Worm (Caenorhabditis elegans) whole organism, young adult: ENCODE measurements around the gene arf-5.
A peak's percentile ranks its signal among the peaks of the same experiment; 100 is the strongest.

Source experiments
- B0035.1 ChIP-seq: sonication (generic microtip); optimal IDR thresholded peaks from 2 replicates; lab custom pipeline; 2016; ENCODE audit warnings: missing genetic modification characterization, mild to moderate bottlenecking, missing compliant biosample characterization, missing genotype, missing genetic modification reagents
- F22D6.2 ChIP-seq: sonication (generic microtip); optimal IDR thresholded peaks from 2 replicates; lab custom pipeline; 2016; ENCODE audit warnings: mild to moderate bottlenecking, missing genetic modification characterization, missing compliant biosample characterization
- F23B12.7 ChIP-seq: sonication (generic microtip); optimal IDR thresholded peaks from 2 replicates; lab custom pipeline; 2017; ENCODE audit warnings: missing genetic modification characterization, mild to moderate bottlenecking, missing compliant biosample characterization, antibody characterized with exemption, moderate library complexity; ENCODE audit not compliant: insufficient read depth
- F33H1.4 ChIP-seq: fragments of 200-800 bp; sonication (Bioruptor generic); IDR thresholded peaks from 2 replicates; pipeline ENCODE4 v1.3.6; 2022; ENCODE audit warnings: missing genetic modification reagents, missing genetic modification characterization, missing compliant biosample characterization
- K12H6.12 ChIP-seq: fragments of 200-800 bp; sonication (Bioruptor generic); optimal IDR thresholded peaks from 2 replicates; lab custom pipeline; 2018; ENCODE audit warnings: mild to moderate bottlenecking, missing genetic modification characterization, missing compliant biosample characterization
- ZK185.1 ChIP-seq: sonication (generic microtip); optimal IDR thresholded peaks from 2 replicates; lab custom pipeline; 2016; ENCODE audit warnings: mild to moderate bottlenecking, missing genetic modification characterization, missing compliant biosample characterization; ENCODE audit not compliant: poor library complexity, severe bottlenecking
- athp-1 ChIP-seq: sonication (generic microtip); optimal IDR thresholded peaks from 2 replicates; lab custom pipeline; 2017; ENCODE audit warnings: mild to moderate bottlenecking, missing genetic modification characterization, missing compliant biosample characterization
- attf-3 ChIP-seq: fragments of 200-800 bp; sonication (Bioruptor generic); conservative IDR thresholded peaks from 2 replicates; pipeline ENCODE4 v1.3.6; 2022; ENCODE audit warnings: missing genetic modification reagents, missing genetic modification characterization, missing compliant biosample characterization
- attf-5 ChIP-seq: fragments of 200-800 bp; sonication (Bioruptor generic); optimal IDR thresholded peaks from 2 replicates; lab custom pipeline; 2018; ENCODE audit warnings: mild to moderate bottlenecking, missing genetic modification characterization, missing compliant biosample characterization
- bed-1 ChIP-seq: fragments of 200-800 bp; sonication (Bioruptor generic); IDR thresholded peaks from 2 replicates; pipeline ENCODE4 v1.3.6; 2022; ENCODE audit warnings: missing genetic modification reagents, missing genetic modification characterization, missing compliant biosample characterization
- cebp-1 ChIP-seq, 2 experiments: fragments of 200-800 bp in 1 of 2; sonication (Bioruptor generic) in 1 of 2; sonication (generic microtip) in 1 of 2; IDR thresholded peaks in 1 of 2; optimal IDR thresholded peaks in 1 of 2; 2 replicates each; pipeline versions ENCODE4 v1.3.6 to Lab custom; 2017 to 2022; ENCODE audit warnings: missing compliant biosample characterization in 2 of 2, missing genetic modification characterization in 2 of 2, mild to moderate bottlenecking in 1 of 2, missing genetic modification reagents in 1 of 2, moderate library complexity in 1 of 2
- ceh-91 ChIP-seq: fragments of 200-800 bp; sonication (Bioruptor generic); IDR thresholded peaks from 2 replicates; pipeline ENCODE4 v1.3.6; 2022; ENCODE audit warnings: missing genetic modification reagents, missing genetic modification characterization, missing compliant biosample characterization
- dox-1 ChIP-seq: fragments of 200-800 bp; sonication (Bioruptor generic); IDR thresholded peaks from 2 replicates; pipeline ENCODE4 v1.3.6; 2022; ENCODE audit warnings: missing genetic modification reagents, missing genetic modification characterization, missing compliant biosample characterization
- egrh-3 ChIP-seq: fragments of 200-800 bp; sonication (Bioruptor generic); IDR thresholded peaks from 2 replicates; pipeline ENCODE4 v1.3.6; 2022; ENCODE audit warnings: missing genetic modification reagents, missing genetic modification characterization, missing compliant biosample characterization
- hlh-12 ChIP-seq: sonication (generic microtip); optimal IDR thresholded peaks from 2 replicates; lab custom pipeline; 2016; ENCODE audit warnings: missing genetic modification characterization, missing compliant biosample characterization
- lin-54 ChIP-seq: fragments of 200-800 bp; sonication (Bioruptor generic); optimal IDR thresholded peaks from 2 replicates; lab custom pipeline; 2018; ENCODE audit warnings: mild to moderate bottlenecking, missing genetic modification characterization, missing compliant biosample characterization
- lir-1 ChIP-seq: fragments of 200-800 bp; sonication (Bioruptor generic); conservative IDR thresholded peaks from 2 replicates; pipeline ENCODE4 v1.3.6; 2022; ENCODE audit warnings: missing genetic modification reagents, missing genetic modification characterization, missing compliant biosample characterization
- lsl-1 ChIP-seq: fragments of 200-800 bp; sonication (Bioruptor generic); optimal IDR thresholded peaks from 2 replicates; lab custom pipeline; 2018; ENCODE audit warnings: mild to moderate bottlenecking, missing genetic modification characterization, moderate library complexity, missing compliant biosample characterization
- madf-10 ChIP-seq: sonication (generic microtip); optimal IDR thresholded peaks from 2 replicates; lab custom pipeline; 2016; ENCODE audit warnings: mild to moderate bottlenecking, missing genetic modification characterization, missing compliant biosample characterization
- madf-3 ChIP-seq: fragments of 200-800 bp; sonication (Bioruptor generic); IDR thresholded peaks from 2 replicates; pipeline ENCODE4 v1.3.6; 2022; ENCODE audit warnings: missing genetic modification reagents, missing genetic modification characterization, missing compliant biosample characterization
- madf-6 ChIP-seq: fragments of 200-800 bp; sonication (Bioruptor generic); IDR thresholded peaks from 2 replicates; pipeline ENCODE4 v1.3.6; 2022; ENCODE audit warnings: missing genetic modification reagents, missing genetic modification characterization, missing compliant biosample characterization
- madf-8 ChIP-seq: fragments of 200-800 bp; sonication (Bioruptor generic); conservative IDR thresholded peaks from 2 replicates; pipeline ENCODE4 v1.3.6; 2022; ENCODE audit warnings: missing genetic modification reagents, missing genetic modification characterization, missing compliant biosample characterization
- mes-4 ChIP-seq: sonication (generic microtip); optimal IDR thresholded peaks from 2 replicates; lab custom pipeline; 2016; ENCODE audit warnings: missing genotype, missing genetic modification characterization, missing compliant biosample characterization
- mxl-1 ChIP-seq: sonication (generic microtip); optimal IDR thresholded peaks from 2 replicates; lab custom pipeline; 2016; ENCODE audit warnings: missing genetic modification characterization, missing compliant biosample characterization
- nhr-27 ChIP-seq: fragments of 200-800 bp; sonication (Bioruptor generic); optimal IDR thresholded peaks from 2 replicates; lab custom pipeline; 2018; ENCODE audit warnings: mild to moderate bottlenecking, missing genetic modification characterization, moderate library complexity, missing compliant biosample characterization
- nhr-90 ChIP-seq: sonication (generic microtip); optimal IDR thresholded peaks from 2 replicates; lab custom pipeline; 2016; ENCODE audit warnings: missing genotype, mild to moderate bottlenecking, missing genetic modification characterization, missing compliant biosample characterization
- repo-1 ChIP-seq: sonication (generic microtip); optimal IDR thresholded peaks from 2 replicates; lab custom pipeline; 2017; ENCODE audit warnings: mild to moderate bottlenecking, missing genetic modification characterization, missing compliant biosample characterization
- sea-2 ChIP-seq: fragments of 200-800 bp; sonication (Bioruptor generic); IDR thresholded peaks from 2 replicates; pipeline ENCODE4 v1.3.6; 2022; ENCODE audit warnings: missing genetic modification characterization, missing compliant biosample characterization
- snpc-1.1 ChIP-seq: sonication (generic microtip); optimal IDR thresholded peaks from 2 replicates; lab custom pipeline; 2017; ENCODE audit warnings: missing genetic modification characterization, mild to moderate bottlenecking, missing compliant biosample characterization, antibody characterized with exemption, moderate library complexity, missing genotype, missing genetic modification reagents; ENCODE audit not compliant: insufficient read depth
- tbx-9 ChIP-seq: sonication (generic microtip); optimal IDR thresholded peaks from 2 replicates; lab custom pipeline; 2016; ENCODE audit warnings: borderline replicate concordance, missing genetic modification characterization, inconsistent platforms, missing compliant biosample characterization
- tlf-1 ChIP-seq: fragments of 200-800 bp; sonication (Bioruptor generic); optimal IDR thresholded peaks from 2 replicates; lab custom pipeline; 2018; ENCODE audit warnings: mild to moderate bottlenecking, missing genetic modification characterization, missing compliant biosample characterization
- unc-130 ChIP-seq: sonication (generic microtip); optimal IDR thresholded peaks from 2 replicates; lab custom pipeline; 2016; ENCODE audit warnings: missing genetic modification reagents, missing genetic modification characterization, missing compliant biosample characterization
- unc-62 ChIP-seq: fragments of 150-350 bp; optimal IDR thresholded peaks from 2 replicates; lab custom pipeline; 2014; ENCODE audit warnings: missing biosample characterization, missing genetic modification reagents, missing genetic modification characterization
- xnd-1 ChIP-seq: sonication (generic microtip); optimal IDR thresholded peaks from 2 replicates; lab custom pipeline; 2016; ENCODE audit warnings: missing genotype, missing genetic modification reagents, missing genetic modification characterization, missing compliant biosample characterization
- zfh-2 ChIP-seq: fragments of 200-800 bp; sonication (Bioruptor generic); conservative IDR thresholded peaks from 2 replicates; pipeline ENCODE4 v1.3.6; 2022; ENCODE audit warnings: missing genetic modification reagents, missing genetic modification characterization, missing compliant biosample characterization
- ztf-22 ChIP-seq: fragments of 200-800 bp; sonication (Bioruptor generic); optimal IDR thresholded peaks from 2 replicates; lab custom pipeline; 2018; ENCODE audit warnings: mild to moderate bottlenecking, missing genetic modification characterization, moderate library complexity, missing compliant biosample characterization
- ztf-25 ChIP-seq: fragments of 200-800 bp; sonication (Bioruptor generic); IDR thresholded peaks from 2 replicates; pipeline ENCODE4 v1.3.6; 2022; ENCODE audit warnings: missing genetic modification reagents, missing genetic modification characterization, missing compliant biosample characterization
- ztf-28 ChIP-seq: fragments of 200-800 bp; sonication (Bioruptor generic); IDR thresholded peaks from 2 replicates; pipeline ENCODE4 v1.3.6; 2022; ENCODE audit warnings: missing genetic modification reagents, missing genetic modification characterization, missing compliant biosample characterization

arf-5 gene

DNA sequence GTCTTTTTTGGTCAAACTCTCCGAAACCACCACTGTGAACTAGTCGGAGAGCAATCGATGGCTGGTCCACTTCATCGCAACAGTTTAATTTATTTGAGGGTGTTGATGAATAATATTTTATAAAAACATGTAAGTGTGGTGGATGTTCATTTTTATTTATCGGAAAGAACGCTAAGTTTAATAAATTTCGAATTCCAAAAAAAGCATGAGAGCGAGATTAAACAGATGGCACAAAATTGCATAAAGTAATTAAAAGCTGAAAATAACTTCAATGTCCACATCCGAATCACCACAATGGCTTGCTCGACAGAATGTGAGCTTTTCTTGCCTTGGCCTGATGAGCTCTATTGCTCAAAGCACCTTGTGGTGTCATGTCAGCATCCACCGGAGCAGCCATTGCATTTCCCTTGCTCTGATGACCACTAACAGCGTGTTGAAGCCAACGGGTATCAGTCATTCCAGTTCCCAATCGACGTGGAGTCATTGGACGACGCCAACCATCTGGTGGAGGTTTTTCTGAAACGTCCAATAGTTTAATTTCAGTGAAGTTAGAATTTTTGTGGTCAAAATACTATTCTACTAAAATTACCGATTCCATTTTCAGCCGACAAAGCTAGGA is 1.5 kb downstream of the arf-5 start (continued):
- TF ChIP-seq cebp-1 (GFP tag; IDR thresholded peaks at IDR 0.05; lab: Robert Waterston, UW) = no peak
- TF ChIP-seq cebp-1 (tag; optimal IDR thresholded peaks at IDR 0.05; lab: Kevin White, UChicago) = peak; percentile 50
- peak; percentile 16 for TF ChIP-seq athp-1 (tag; lab: Kevin White, UChicago)
- no peak for TF ChIP-seq zfh-2
- no peak for TF ChIP-seq mxl-1
- peak; percentile 24 for TF ChIP-seq lin-54 (GFP tag; lab: Kevin White, UChicago)
- TF ChIP-seq F33H1.4 (GFP tag; lab: Robert Waterston, UW) = 0 out of 2 replicates have a peak, but pooled peaks have one; percentile 7

DNA sequence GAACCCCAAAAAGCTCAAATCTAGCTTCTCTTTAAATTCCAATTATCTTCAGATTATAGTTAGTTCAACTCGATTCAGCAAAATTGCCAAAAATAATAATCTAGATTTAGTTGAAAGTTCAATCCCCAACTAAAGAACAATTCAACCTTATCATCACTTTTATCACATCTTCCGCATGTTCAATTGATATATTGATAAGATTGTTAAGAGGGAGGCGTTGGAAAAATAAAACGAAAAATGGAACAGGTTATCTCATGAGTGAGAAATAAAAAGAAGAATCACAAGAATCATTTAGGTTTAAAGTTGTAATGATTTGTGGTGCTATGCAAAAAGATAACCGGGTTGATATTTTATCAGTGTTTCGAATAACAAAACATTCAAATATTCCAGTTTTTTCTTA is 3.4 kb downstream of the arf-5 start:
- TF ChIP-seq snpc-1.1 = no peak
- no peak for TF ChIP-seq K12H6.12 (tag; lab: Kevin White, UChicago)

DNA sequence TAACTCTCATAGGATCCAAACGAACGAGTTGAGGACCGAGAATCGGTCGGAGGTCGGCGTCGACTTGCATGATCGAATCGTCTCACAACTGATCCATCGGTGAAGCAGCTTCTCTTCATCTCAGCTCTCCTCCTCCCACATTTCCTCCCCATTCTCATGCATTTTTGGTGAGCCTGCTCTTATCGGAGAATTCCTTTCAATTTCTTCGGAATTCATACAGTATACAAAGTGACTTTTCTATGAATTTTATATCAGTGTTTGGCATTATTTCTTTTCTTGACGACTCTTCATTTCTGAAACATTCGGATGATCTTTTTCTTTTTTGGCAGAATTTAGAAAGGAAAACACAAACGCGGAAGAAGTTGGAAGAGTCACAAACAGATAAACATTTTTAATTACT is 4.8 kb downstream of the arf-5 start, which contains the start of gene mec-17:
mec-17 (minus strand) TSS at position 101 of the 400 bp plus-strand sequence.
- TF ChIP-seq F23B12.7 (tag; lab: Kevin White, UChicago) (no peak), mes-4 (tag; lab: Kevin White, UChicago) (no peak), madf-8 (no peak), ceh-91 (no peak), egrh-3 (no peak), hlh-12 (tag; lab: Kevin White, UChicago) (no peak), zfh-2 (no peak), attf-5 (GFP tag; lab: Kevin White, UChicago) (no peak), mxl-1 (no peak), bed-1 (GFP tag; lab: Robert Waterston, UW) (no peak)

DNA sequence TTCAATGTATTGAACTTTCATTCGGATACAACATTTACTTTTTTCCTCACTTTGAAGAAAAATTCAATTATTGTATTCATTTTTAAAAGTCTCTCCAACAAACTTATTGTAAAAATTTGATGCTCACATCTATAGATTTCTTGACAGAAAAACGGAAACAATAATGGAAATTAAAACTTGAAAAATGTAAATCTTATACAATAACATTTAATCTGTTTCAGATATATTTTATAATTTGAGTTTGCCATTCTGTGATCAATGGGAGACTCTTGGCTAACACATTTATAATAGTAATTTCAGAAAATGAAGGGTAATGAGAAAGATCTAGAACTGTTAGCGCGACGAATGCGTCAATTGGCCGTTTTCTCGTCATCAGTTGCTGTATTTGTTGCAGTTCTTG is 6.1 kb downstream of the arf-5 start, which contains the start of gene col-115:
col-115 (plus strand) TSS at position 301 of the 400 bp plus-strand sequence.
- TF ChIP-seq unc-62 (GFP tag; lab: Kevin White, UChicago) (no peak), ztf-25 (no peak), dox-1 (GFP tag; lab: Robert Waterston, UW) (no peak), F22D6.2 (tag; lab: Kevin White, UChicago) (no peak)
- TF ChIP-seq, all 124 proteins: peak for 0

DNA sequence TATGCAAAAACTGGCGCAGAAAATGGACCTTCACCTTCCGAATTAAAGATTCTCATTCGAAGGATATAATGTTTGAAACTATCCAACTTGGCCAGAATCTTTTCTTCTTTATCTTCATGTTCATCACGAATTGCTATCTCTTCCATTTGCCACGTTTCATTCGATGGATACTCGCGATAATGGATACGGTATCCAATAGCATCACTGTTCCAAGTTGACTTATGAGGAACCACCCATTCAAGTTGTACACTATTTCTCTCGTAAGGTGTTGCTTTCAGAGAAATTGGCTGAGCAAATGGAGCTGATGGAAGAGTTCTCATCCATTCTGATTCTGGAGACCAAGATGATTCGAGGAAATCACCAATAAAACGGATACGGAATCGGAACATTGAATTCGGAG is 12.4 kb downstream of the arf-5 start:
- TF ChIP-seq unc-130 (GFP tag; lab: Kevin White, UChicago) = no peak
- TF ChIP-seq repo-1 = no peak
- TF ChIP-seq madf-10 (tag; lab: Kevin White, UChicago) = no peak
- no peak for TF ChIP-seq madf-6 (GFP tag; lab: Robert Waterston, UW)
- no peak for TF ChIP-seq lir-1 (GFP tag; lab: Robert Waterston, UW)

DNA sequence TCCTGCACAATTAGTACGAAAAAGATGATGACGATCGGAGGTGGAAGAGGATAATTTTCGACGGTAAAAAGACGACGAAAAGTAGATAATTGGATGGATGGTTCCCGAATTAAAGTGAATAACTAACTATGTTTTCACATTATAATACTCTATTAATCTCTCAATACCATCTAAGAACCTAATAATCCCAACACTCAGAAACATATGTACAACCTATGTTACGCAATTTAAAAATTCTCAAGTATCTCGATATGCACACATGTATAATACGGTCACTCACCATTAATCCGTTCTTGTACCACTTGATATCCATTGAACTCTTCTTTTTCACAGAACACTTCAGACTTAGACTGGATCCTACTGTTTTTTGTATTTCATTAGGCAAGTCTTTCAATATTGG is 18.4 kb downstream of the arf-5 start:
- no peak for TF ChIP-seq sea-2 (GFP tag; lab: Robert Waterston, UW)
- no peak for TF ChIP-seq nhr-27
- TF ChIP-seq, all 124 proteins: peak for 0

DNA sequence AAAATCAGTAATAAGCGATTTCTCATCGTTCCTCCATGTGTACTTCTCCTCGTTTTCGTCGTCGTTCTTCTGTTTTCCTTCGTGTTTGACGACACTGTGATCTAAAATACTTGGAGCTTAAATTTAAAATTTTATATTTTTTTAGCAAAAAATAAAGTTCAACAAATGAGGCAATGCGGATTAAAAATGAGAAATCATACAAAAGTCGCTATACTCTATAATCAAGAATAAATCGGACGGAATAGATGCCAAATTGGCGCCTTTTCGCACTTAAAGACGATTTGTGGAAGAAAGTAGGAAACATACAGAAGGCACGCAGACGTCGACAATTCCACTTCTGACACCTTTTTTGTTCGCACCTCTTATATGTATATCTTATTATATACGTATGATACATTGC is 21.7 kb downstream of the arf-5 start, which contains the start of gene rig-4:
rig-4 (minus strand) TSS at position 101 of the 400 bp plus-strand sequence.
- TF ChIP-seq ztf-28 (GFP tag; lab: Robert Waterston, UW) (no peak), attf-3 (GFP tag; lab: Robert Waterston, UW) (no peak), tlf-1 (GFP tag; lab: Kevin White, UChicago) (no peak), madf-3 (GFP tag; lab: Robert Waterston, UW) (no peak), hlh-12 (tag; lab: Kevin White, UChicago) (no peak), ztf-22 (no peak), nhr-90 (tag; lab: Kevin White, UChicago) (no peak), mxl-1 (no peak), B0035.1 (tag; lab: Kevin White, UChicago) (no peak), ZK185.1 (tag; lab: Kevin White, UChicago) (no peak), tbx-9 (tag; lab: Kevin White, UChicago) (no peak), xnd-1 (no peak), lsl-1 (no peak)
